Fruit fly (Drosophila melanogaster) whole organism, larva: Measurements from ENCODE around the gene Aos1.

Experiments used
- noc ChIP-seq: fragments of 200-800 bp; sonication (Bioruptor generic); optimal IDR thresholded peaks from 3 replicates; lab custom pipeline; 2019; ENCODE audit warnings: missing biosample characterization, mild to moderate bottlenecking, missing genetic modification characterization, moderate library complexity

The Aos1 gene

DNA sequence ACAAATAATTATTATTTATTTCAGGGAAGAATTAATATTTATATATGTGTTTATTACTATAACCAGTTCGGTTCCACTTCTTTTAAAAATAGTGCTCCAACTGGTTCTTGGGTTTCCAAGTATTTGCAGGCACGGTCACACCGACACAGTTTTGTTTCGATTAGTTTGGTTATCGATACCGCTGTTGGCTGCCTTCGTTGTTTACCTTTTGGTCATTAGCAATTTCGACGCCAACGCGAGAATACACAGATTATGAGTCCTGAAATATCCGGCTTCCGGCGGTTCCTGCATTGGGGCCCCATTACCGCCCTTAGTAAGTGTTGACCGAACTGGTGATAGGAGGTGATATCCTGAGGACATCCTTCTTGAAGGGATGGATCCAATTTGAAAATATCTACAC lies 25.5 kb downstream of the Aos1 start, which contains the start of gene CG5196:
TSS of gene CG5196 (plus strand) at position 157 of the 400 bp plus-strand sequence.
- TF ChIP-seq noc (tag; lab: Kevin White, UChicago): peak; percentile 37

DNA sequence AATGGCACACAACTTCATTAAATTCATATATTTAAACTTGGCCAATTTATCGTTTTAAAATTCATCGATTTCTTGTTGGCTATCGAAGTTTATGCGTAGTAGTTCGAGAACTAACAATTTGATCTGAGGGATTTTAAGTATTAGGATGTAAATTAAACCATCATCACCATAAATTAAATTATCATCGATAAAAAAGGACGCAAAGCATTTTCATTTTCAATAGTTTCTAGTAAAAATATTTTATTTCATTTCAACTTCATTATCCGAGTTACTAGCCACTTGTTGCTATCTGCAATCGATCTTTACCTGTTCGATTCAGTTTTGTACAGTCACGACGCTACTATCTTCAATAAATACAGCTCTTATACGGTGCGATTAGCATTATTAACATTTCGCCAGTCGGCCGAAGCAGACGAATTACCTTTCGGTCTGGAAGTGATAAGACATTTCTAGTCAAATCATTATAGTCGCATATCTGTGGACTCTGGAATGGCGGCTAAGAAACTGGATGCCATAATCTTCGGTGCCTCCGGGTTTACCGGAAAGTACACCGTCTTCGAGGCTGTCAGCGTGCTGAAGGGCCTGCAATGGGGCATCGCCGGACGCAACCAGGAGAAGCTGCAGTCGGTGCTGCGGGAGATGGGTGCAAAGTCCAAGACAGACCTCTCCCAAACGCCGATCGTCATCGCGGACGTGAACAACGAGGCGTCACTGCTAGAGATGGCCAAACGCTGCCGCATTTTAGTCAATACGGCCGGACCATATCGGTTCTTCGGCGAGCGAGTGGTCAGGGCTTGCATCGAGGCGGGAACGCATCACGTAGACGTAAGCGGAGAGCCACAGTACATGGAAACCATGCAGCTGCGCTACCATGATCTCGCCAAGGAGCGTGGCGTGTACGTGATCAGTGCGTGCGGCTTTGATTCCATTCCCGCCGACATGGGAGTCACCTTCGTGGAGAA lies 27.1 kb downstream of the Aos1 start, which contains the start of gene CG5167:
TSS of gene CG5167 (plus strand) at position 298 of the 962 bp plus-strand sequence.
- peak; percentile 68 for TF ChIP-seq noc (tag; lab: Kevin White, UChicago)

DNA sequence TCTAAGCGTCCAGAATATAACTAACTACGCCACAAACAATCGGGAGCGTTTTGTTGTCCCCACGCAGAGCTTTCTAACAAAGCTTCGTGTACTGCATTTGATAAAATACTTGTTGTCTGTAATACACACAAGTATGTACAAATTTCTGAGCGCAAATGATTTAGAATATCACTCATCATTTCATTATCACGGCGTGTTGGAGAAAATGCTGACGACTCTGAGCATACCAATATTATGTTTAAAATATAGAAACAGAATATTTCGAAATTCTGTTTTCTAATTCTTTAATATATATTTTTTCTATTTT lies 27.7 kb downstream of the Aos1 start, which contains the start of gene Cyp9f2:
TSS of gene Cyp9f2 (minus strand) at position 101 of the 307 bp plus-strand sequence.
- no peak for TF ChIP-seq noc (tag; lab: Kevin White, UChicago)

DNA sequence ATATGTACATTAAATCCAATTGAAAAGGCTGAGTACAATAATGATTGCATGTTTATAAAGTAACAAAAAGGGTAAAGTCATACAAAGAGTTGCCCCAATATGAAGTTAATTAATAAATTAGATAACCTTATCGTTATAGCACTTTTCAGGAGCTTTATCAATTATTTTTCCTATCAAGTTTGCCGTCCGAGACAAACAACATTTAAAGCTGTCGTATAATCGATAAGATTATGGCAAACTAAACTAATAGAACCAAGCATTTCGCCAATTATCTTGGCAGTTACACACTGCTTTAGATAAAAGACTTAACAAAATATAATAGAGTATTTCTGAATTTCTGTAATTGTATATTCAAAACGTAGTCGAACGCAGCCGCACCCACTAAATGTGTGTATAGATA lies 28.5 kb downstream of the Aos1 start:
- no peak for TF ChIP-seq noc (tag; lab: Kevin White, UChicago)

DNA sequence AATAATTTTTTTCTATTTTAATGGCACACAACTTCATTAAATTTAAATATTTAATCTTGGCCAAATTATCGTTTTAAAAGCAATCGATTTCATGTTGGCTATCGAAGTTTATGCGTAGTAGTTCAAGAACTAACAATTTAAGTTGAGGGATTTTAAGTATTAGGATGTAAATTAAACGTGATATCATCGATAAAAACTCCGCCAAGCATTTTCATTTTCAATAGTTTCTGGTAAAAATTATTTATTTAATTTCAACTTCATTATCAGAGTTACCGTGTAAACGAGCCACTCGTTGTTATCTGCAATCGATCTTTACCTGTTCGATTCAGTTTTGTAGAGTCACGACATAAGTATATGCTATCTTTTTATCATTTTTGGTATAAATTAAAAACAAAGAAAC lies 30.7 kb downstream of the Aos1 start:
- peak; percentile 97 for TF ChIP-seq noc (tag; lab: Kevin White, UChicago)

DNA sequence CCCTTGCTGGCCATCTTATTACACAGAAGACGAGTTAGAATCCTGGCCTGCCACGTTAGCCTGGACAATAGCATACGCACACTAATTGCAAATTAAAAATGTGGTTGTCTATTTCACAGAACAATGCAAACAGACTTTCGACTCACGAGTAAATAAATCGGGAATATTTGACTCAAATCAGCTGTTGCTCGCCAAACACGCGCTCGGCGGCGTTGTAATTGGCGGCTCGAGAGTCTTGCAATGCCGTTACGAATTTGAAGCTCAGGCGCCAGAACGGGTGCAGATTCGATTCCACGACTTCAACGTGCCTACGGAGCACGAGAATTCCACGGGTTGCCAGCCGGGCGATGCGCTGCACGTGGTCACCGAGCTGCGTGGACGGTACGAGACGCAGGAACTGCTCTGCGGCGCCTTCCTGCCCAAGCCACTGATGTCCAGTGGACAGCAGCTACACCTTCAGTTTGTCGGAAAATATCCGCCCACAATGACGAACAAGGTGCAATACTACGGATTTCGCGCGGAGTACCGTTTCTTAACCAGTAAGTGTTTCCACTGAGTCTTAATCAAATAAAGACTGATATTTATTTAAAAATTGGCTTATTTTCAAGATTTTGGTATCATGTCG lies 31.8 kb downstream of the Aos1 start, which contains the start of gene DNAlig3:
TSS of gene DNAlig3 (minus strand) at position 168 of the 625 bp plus-strand sequence.
- no peak for TF ChIP-seq noc (tag; lab: Kevin White, UChicago)

DNA sequence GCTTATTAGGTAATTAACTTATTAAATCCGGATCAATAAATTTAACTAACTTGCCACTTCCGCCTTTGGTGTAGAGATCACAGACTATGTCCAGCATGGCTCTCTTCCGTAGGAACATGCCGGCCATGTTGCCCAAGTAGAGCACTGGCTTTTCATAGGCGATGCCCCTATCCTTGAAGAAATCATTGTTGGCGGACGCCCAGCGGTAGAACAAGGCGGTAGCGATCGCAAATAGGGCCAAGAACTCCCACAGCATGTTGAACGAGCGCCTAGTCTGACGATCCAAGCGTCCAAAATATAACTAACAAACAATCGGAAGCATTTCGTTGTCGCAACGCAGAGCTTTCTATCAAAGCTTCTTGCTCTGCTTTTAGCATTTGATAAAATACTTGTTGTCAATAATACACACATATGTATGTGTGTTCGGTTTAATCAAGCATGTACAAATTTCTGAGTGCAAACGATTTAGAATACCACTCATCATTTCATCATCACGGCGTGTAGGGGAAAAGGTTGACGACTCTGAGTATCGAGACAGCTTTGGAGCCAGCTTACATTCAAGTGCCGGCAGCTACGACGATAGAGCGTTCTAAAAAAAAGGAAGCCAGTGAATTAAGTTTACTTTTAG lies 34.9 kb downstream of the Aos1 start, which contains the start of gene Cyp9f3:
TSS of gene Cyp9f3 (minus strand) at position 310 of the 628 bp plus-strand sequence.
- no peak for TF ChIP-seq noc (tag; lab: Kevin White, UChicago)

DNA sequence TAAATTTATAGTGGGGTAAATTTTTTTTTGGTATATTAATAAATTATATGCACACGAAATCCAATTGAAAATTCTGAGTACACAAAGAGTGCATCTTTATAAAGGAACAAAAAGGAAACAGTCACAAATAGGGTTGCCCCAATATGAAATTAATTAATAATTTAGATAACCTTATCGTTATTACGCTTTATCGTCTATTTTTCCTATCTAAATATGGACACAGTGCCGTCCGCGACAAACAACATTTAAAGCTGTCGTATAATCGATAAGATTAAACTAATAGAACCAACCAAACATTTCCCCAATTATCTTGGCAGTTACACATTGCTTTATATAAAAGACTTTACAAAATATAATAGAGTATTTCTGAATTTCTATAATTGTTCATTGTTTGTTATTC lies 35.6 kb downstream of the Aos1 start:
- no peak for TF ChIP-seq noc (tag; lab: Kevin White, UChicago)

DNA sequence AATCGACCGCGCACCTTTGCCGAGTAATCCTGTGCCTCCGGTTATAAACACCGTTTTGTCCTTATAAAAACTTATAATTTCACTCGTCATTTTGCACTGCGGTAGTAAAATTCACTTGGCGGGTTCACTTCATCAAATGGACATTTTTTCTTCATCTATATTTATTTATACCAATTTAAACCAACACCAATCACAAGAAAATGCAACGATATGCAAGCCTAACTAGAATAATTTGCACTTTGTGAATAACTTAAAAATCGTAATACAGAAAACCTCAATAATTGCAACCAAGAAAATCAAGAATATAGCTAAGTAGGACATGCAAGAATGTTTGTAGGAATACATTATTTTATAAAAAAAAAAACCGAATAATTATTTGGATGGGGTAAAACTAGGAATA lies 37.7 kb downstream of the Aos1 start, which contains the start of the genes CG10096 and CG10097:
TSS of gene CG10096 (minus strand) at position 101 of the 400 bp plus-strand sequence.
TSS of gene CG10097 (minus strand) at position 101 of the 400 bp plus-strand sequence.
- no peak for TF ChIP-seq noc (tag; lab: Kevin White, UChicago)

DNA sequence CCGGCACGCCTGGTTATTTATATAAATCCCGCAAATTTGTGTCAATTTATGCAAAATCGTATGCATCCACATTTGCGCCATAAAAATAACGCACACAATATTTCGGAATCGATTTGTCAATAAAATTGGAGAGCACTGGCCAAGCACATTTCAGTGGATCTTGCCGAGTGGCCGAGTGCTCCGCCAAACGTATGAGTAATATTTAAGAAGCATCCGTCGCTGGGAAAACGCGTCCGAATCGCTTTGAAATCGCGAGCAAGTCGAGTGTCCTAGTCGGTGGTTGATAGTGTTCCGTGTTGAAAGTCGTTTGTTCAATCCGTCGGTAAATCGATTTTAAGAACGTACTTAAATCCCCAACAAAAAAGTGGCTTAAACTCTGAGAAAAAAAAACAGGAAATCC lies 46.7 kb downstream of the Aos1 start, which contains the start of gene CG33098:
TSS of gene CG33098 (plus strand) at position 224 of the 400 bp plus-strand sequence.
- no peak for TF ChIP-seq noc (tag; lab: Kevin White, UChicago)

DNA sequence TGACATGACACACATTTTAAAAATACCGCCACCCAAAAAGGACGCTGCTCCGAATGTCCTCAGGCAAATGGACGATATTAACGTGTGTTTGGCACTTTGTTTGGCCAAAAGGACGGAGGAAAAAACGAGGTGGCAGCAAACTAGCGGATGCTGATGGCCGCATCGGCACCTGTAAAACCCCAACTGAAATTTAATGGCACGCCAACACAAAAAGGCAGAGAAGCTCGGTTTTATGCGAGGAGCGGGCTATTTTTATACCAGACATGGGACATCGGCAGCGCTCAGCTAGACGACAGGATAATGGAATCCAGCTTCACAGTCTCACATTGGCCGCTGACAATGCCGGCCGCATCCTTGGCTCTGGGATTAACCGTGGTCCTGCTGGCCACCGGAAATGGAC lies 47.7 kb downstream of the Aos1 start, which contains the start of gene Sol1:
TSS of gene Sol1 (plus strand) at position 301 of the 400 bp plus-strand sequence.
- TF ChIP-seq noc (tag; lab: Kevin White, UChicago): no peak

DNA sequence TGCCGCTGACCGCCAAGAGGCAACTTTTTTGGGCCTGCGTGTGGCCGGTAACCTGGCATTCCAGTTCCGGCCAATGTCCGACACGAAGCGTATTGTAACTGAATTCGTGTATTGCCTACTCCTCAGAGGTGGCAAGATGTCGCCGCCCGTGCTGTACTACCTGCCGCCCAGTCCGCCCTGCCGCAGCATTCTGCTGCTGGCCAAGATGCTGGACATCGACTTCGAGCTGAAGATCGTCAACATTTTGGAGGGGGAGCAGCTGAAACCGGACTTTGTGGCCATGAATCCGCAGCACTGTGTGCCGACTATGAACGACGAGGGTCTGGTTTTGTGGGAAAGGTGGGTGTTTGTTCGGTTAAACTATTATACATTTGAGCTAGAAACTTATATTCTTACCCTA lies 49.3 kb downstream of the Aos1 start:
- no peak for TF ChIP-seq noc (tag; lab: Kevin White, UChicago)

DNA sequence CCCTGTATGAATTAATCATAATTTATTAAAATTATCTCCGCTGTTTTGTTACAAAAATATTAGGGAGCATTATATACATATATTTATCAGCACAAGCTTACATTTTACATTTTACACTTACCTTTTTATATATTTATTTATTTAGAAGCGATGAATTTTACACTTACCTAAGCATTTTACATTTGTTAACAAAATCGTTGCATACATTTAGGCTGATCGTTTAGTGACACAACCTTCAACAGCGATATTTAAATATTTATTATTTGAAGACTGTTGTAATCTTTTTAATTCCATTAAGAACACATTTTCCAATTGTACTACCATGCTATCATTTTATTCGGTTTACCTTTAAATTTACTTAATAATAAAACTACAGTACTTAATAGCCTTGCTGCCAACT lies 49.8 kb downstream of the Aos1 start:
- TF ChIP-seq noc (tag; lab: Kevin White, UChicago): no peak

DNA sequence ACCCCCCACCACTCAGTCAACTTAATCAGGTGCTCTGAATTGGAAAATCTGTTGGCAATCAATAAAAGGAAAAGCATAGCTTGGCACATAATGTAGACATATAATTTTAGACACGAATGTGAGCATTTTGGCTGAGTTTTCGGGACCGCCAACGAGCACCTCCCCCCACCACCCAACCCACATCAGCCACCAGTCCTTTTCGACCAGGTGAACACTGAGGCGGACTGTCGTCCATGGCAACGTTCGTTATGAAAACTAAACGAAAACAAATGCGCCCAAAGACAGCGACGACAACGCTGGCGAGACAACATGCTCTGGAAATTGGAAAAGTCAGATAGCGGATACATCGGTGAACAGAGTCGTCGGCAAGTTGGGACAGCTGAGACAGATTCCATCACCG lies 50.6 kb downstream of the Aos1 start, which contains the start of gene GstD11:
TSS of gene GstD11 (plus strand) at position 301 of the 400 bp plus-strand sequence.
- no peak for TF ChIP-seq noc (tag; lab: Kevin White, UChicago)

DNA sequence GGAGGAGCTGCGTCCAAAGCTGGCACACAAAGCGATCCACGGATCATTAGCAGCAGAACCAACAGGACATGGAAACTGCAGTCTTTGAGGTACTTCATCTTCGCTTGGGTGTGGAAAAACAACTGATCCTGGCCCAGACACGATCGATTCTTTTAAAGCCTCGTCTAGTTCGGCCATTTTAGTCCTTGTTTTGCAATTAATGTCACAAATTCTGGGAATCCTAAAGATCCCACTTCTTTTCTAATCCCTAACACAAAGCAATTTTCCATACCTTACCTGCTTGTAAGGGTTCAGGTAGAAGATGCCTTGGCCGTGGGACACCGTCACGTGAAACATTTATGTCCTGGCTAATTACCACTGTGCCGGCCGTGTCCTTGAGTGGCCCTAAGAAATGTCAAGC lies 51.1 kb downstream of the Aos1 start, which contains the start of gene CG10035:
TSS of gene CG10035 (minus strand) at position 129 of the 400 bp plus-strand sequence.
- TF ChIP-seq noc (tag; lab: Kevin White, UChicago): no peak
